Fruit fly (Drosophila melanogaster) whole organism, prepupa: ENCODE measurements around the gene pip.
A peak's percentile ranks its signal among the peaks of the same experiment; 100 is the strongest.

Source experiments
- Blimp-1 ChIP-seq: fragments of 200-800 bp; sonication (Bioruptor generic); optimal IDR thresholded peaks from 3 replicates; lab custom pipeline; 2017; ENCODE audit warnings: missing biosample characterization, missing genetic modification characterization, mild to moderate bottlenecking, moderate library complexity, missing genetic modification reagents
- CG10669 ChIP-seq: fragments of 200-800 bp; sonication (Bioruptor generic); optimal IDR thresholded peaks from 3 replicates; lab custom pipeline; 2018; ENCODE audit warnings: missing biosample characterization, mild to moderate bottlenecking, missing genetic modification characterization, moderate library complexity
- CG11902 ChIP-seq: fragments of 200-800 bp; sonication (Bioruptor generic); optimal IDR thresholded peaks from 3 replicates; lab custom pipeline; 2016; ENCODE audit warnings: missing biosample characterization, missing genetic modification characterization
- CG15336 ChIP-seq: fragments of 200-800 bp; sonication (Bioruptor generic); IDR thresholded peaks from 2 replicates; pipeline ENCODE4 v1.3.6; 2022; ENCODE audit warnings: missing biosample characterization, missing genetic modification characterization
- CG16779 ChIP-seq: fragments of 200-800 bp; sonication (Bioruptor generic); optimal IDR thresholded peaks from 3 replicates; lab custom pipeline; 2017; ENCODE audit warnings: missing biosample characterization, mild to moderate bottlenecking, missing genetic modification characterization
- CG3032 ChIP-seq: fragments of 200-800 bp; optimal IDR thresholded peaks from 2 replicates; lab custom pipeline; 2019; ENCODE audit warnings: missing biosample characterization, mild to moderate bottlenecking, missing genetic modification characterization, moderate library complexity
- CG34406 ChIP-seq: fragments of 200-800 bp; sonication (Bioruptor generic); optimal IDR thresholded peaks from 3 replicates; lab custom pipeline; 2016; ENCODE audit warnings: missing biosample characterization, missing genetic modification characterization
- CG3919 ChIP-seq: fragments of 200-800 bp; sonication (Bioruptor generic); optimal IDR thresholded peaks from 3 replicates; lab custom pipeline; 2016; ENCODE audit warnings: missing biosample characterization, missing genetic modification characterization
- CG4318 ChIP-seq: fragments of 200-800 bp; sonication (Bioruptor generic); optimal IDR thresholded peaks from 3 replicates; lab custom pipeline; 2017; ENCODE audit warnings: missing biosample characterization, mild to moderate bottlenecking, missing genetic modification characterization
- CG6276 ChIP-seq: fragments of 200-800 bp; sonication (Bioruptor generic); optimal IDR thresholded peaks from 2 replicates; lab custom pipeline; 2017; ENCODE audit warnings: missing biosample characterization, mild to moderate bottlenecking, missing genetic modification characterization
- CG6854 ChIP-seq: fragments of 200-800 bp; sonication (Bioruptor generic); optimal IDR thresholded peaks from 2 replicates; lab custom pipeline; 2017; ENCODE audit warnings: missing biosample characterization, mild to moderate bottlenecking, missing genetic modification characterization
- CG8119 ChIP-seq: fragments of 200-800 bp; sonication (Bioruptor generic); IDR thresholded peaks from 3 replicates; pipeline ENCODE4 v1.3.6; 2022; ENCODE audit warnings: missing biosample characterization, missing genetic modification characterization
- CG8319 ChIP-seq: fragments of 200-800 bp; sonication (Bioruptor generic); optimal IDR thresholded peaks from 3 replicates; lab custom pipeline; 2016; ENCODE audit warnings: missing biosample characterization, missing genetic modification characterization
- CG9139 ChIP-seq: fragments of 200-800 bp; sonication (Bioruptor generic); optimal IDR thresholded peaks from 3 replicates; lab custom pipeline; 2017; ENCODE audit warnings: missing biosample characterization, mild to moderate bottlenecking, missing genetic modification characterization
- Eip75B ChIP-seq: fragments of 200-800 bp; sonication (Bioruptor generic); optimal IDR thresholded peaks from 3 replicates; lab custom pipeline; 2016; ENCODE audit warnings: missing biosample characterization, missing genetic modification characterization
- Eip78C ChIP-seq: fragments of 200-800 bp; sonication (Bioruptor generic); peaks from one replicate; lab custom pipeline; 2016; ENCODE audit warnings: missing biosample characterization, missing genetic modification characterization
- Ets96B ChIP-seq: fragments of 200-800 bp; optimal IDR thresholded peaks from 2 replicates; lab custom pipeline; 2019; ENCODE audit warnings: missing biosample characterization, mild to moderate bottlenecking, missing genetic modification characterization, moderate library complexity
- Gug ChIP-seq: fragments of 200-800 bp; sonication (Bioruptor generic); IDR thresholded peaks from 2 replicates; pipeline ENCODE4 v1.3.6; 2022; ENCODE audit warnings: missing biosample characterization, missing genetic modification characterization
- Hr4 ChIP-seq: fragments of 200-800 bp; sonication (Bioruptor generic); optimal IDR thresholded peaks from 3 replicates; lab custom pipeline; 2016; ENCODE audit warnings: missing biosample characterization, missing genetic modification characterization
- Lpt ChIP-seq: fragments of 200-800 bp; sonication (Bioruptor generic); optimal IDR thresholded peaks from 3 replicates; lab custom pipeline; 2016; ENCODE audit warnings: missing biosample characterization, missing genetic modification characterization
- Met ChIP-seq: fragments of 200-800 bp; sonication (Bioruptor generic); optimal IDR thresholded peaks from 3 replicates; lab custom pipeline; 2016; ENCODE audit warnings: missing biosample characterization, missing genetic modification characterization
- OdsH ChIP-seq: fragments of 200-800 bp; sonication (Bioruptor generic); optimal IDR thresholded peaks from 3 replicates; lab custom pipeline; 2016; ENCODE audit warnings: missing biosample characterization, missing genetic modification characterization
- Smox ChIP-seq: fragments of 200-800 bp; sonication (Bioruptor generic); optimal IDR thresholded peaks from 3 replicates; lab custom pipeline; 2016; ENCODE audit warnings: missing biosample characterization, missing genetic modification characterization
- Sox14 ChIP-seq: fragments of 200-800 bp; sonication (Bioruptor generic); optimal IDR thresholded peaks from 3 replicates; lab custom pipeline; 2016; ENCODE audit warnings: missing biosample characterization, missing genetic modification characterization
- Sox15 ChIP-seq: fragments of 200-800 bp; sonication (Bioruptor generic); optimal IDR thresholded peaks from 3 replicates; lab custom pipeline; 2016; ENCODE audit warnings: missing biosample characterization, missing genetic modification characterization
- achi ChIP-seq: fragments of 200-800 bp; sonication (Bioruptor generic); optimal IDR thresholded peaks from 3 replicates; lab custom pipeline; 2016; ENCODE audit warnings: missing biosample characterization, missing genetic modification characterization
- dsx ChIP-seq: fragments of 200-800 bp; optimal IDR thresholded peaks from 3 replicates; lab custom pipeline; 2019; ENCODE audit warnings: missing biosample characterization, mild to moderate bottlenecking, missing genetic modification characterization, moderate library complexity; ENCODE audit not compliant: poor library complexity, severe bottlenecking
- eg ChIP-seq: fragments of 200-800 bp; sonication (Bioruptor generic); IDR thresholded peaks from 3 replicates; pipeline ENCODE4 v1.3.6; 2022; ENCODE audit warnings: missing biosample characterization, missing genetic modification characterization
- fd85E ChIP-seq: fragments of 200-800 bp; sonication (Bioruptor generic); optimal IDR thresholded peaks from 3 replicates; lab custom pipeline; 2016; ENCODE audit warnings: missing biosample characterization, missing genetic modification characterization
- fkh ChIP-seq: fragments of 200-800 bp; sonication (Bioruptor generic); optimal IDR thresholded peaks from 3 replicates; lab custom pipeline; 2017; ENCODE audit warnings: missing biosample characterization, mild to moderate bottlenecking, missing genetic modification characterization, moderate library complexity
- net ChIP-seq: fragments of 200-800 bp; sonication (Bioruptor generic); optimal IDR thresholded peaks from 3 replicates; lab custom pipeline; 2016; ENCODE audit warnings: missing biosample characterization, missing genetic modification characterization
- salr ChIP-seq, 2 experiments: fragments of 200-800 bp; sonication (Bioruptor generic); optimal IDR thresholded peaks; 3 replicates each; lab custom pipeline; 2016 to 2018; ENCODE audit warnings: missing biosample characterization in 2 of 2, missing genetic modification characterization in 2 of 2, mild to moderate bottlenecking in 1 of 2
- spab ChIP-seq: fragments of 200-800 bp; sonication (Bioruptor generic); optimal IDR thresholded peaks from 2 replicates; lab custom pipeline; 2017; ENCODE audit warnings: missing biosample characterization, mild to moderate bottlenecking, missing genetic modification characterization, missing genetic modification reagents
- svp ChIP-seq: fragments of 200-800 bp; sonication (Bioruptor generic); peaks from one replicate; lab custom pipeline; 2016; ENCODE audit warnings: missing biosample characterization, missing genetic modification characterization
- vri ChIP-seq: fragments of 200-800 bp; sonication (Bioruptor generic); optimal IDR thresholded peaks from 3 replicates; lab custom pipeline; 2016; ENCODE audit warnings: missing biosample characterization, mild to moderate bottlenecking, missing genetic modification characterization

pip gene

DNA sequence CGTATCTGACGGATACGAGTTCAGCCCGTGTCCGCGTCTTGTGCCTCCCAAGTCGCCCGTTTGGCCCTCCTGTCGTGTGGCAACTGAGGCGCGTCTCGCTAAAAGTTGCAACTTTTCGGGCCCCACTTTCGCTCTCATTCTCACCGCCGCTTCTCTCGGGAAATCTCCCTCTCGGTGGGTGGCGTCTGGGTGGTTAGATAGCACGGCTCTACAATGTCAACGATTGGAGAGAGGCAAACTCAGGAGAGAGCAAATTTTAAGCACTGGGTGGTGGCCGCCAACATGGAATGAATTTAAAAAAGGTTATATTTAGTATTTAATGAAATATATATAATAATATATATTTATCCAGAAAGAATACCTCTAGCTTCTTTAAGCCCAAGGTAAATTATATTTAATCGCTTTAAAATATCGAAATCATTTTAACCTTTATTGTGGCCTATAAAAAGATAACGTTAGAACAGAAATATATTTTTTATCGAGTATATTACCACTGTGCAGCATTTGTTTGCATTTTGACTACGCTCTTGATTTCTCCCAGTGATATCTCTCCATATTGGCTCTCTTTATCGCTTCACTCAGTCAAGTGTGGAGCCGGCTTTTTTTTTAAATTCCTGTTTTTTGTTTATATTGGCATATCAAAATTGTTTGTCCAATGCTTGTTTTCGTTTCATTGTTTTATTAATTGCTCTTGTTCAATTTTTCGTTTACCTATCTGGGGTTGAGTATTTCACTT lies 44.8 kb downstream of the pip start, which contains the start of gene Gbs-76A (continued):
- peak; percentile 79 for TF ChIP-seq Gug
- peak; percentile 94 for TF ChIP-seq CG15336 (GFP tag; lab: Robert Waterston, UW)
- TF ChIP-seq CG3919 (GFP tag; lab: Kevin White, UChicago) = peak; percentile 80
- TF ChIP-seq OdsH (GFP tag; lab: Kevin White, UChicago) = peak; percentile 81
- peak; percentile 63 for TF ChIP-seq CG9139
- peak; percentile 85 for TF ChIP-seq Lpt (GFP tag; lab: Kevin White, UChicago)
- peak; percentile 94 for TF ChIP-seq CG6276 (GFP tag; lab: Kevin White, UChicago)
- peak; percentile 87 for TF ChIP-seq achi (GFP tag; lab: Kevin White, UChicago)
- TF ChIP-seq fd85E = peak; percentile 52
- TF ChIP-seq CG4318 (GFP tag; lab: Kevin White, UChicago) = peak; percentile 88

DNA sequence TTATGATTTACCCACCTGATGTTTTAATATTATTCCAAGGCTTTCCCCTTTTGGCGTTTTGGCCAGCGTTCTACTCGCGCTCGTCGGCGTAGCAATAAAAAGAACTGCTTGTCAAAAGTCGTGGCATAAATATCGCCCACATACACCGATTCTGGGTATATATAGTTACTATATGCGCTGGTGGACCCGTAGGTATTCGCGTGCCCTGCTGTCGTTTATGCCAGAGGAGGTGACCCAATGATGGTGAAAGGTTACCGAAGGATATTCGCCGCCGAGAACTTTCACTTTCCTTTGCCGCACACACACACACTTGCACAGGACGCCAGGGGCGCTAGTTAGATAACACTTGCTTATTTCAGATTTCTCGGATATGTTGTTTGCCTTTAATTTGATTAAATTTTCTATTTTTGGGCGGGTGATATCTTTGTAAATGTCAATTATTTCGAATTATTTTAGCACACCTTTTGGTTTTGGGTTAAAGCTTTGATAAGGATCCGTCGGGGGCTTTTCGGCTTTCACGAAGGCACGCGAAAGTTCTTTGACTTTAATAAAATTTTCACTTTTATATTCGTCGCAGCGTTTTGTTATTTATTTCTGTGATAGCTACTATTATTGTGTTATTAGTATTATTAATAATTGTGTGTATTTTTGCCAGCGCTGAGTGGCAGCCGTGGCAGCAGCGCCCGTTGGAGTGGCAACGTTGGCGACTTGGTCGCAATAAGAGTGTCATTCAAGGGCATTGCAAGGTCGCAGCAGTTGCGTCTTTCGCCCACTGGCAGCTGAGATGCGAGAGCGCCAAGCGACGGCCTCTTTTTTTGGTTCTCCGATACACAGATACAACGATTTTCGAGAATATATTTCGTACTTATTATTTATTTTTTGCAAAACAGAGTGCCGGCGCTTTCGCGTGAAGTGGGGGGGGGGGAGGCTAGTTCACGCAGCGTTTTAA lies 45.7 kb downstream of the pip start:
- TF ChIP-seq Blimp-1 (GFP tag; lab: Kevin White, UChicago) = peak; percentile 53
- no peak for TF ChIP-seq spab (GFP tag; lab: Kevin White, UChicago)
- no peak for TF ChIP-seq CG8119
- TF ChIP-seq eg = no peak
- TF ChIP-seq CG16779 (tag; lab: Kevin White, UChicago) = no peak
- TF ChIP-seq net (GFP tag; lab: Kevin White, UChicago) = no peak
- TF ChIP-seq Hr4 (GFP tag; lab: Kevin White, UChicago) = no peak
- TF ChIP-seq CG6854 (GFP tag; lab: Kevin White, UChicago) = no peak
- no peak for TF ChIP-seq CG15336 (GFP tag; lab: Robert Waterston, UW)
- TF ChIP-seq Ets96B = no peak
- peak; percentile 0 for TF ChIP-seq Eip75B (GFP tag; lab: Kevin White, UChicago)
- TF ChIP-seq salr (GFP tag; optimal IDR thresholded peaks at IDR 0.05; lab: Kevin White, UChicago) = no peak
- no peak for TF ChIP-seq CG10669 (GFP tag; lab: Kevin White, UChicago)
- no peak for TF ChIP-seq Lpt (GFP tag; lab: Kevin White, UChicago)
- TF ChIP-seq Sox15 (GFP tag; lab: Kevin White, UChicago) = no peak
- TF ChIP-seq CG3032 (tag; lab: Kevin White, UChicago) = no peak
- no peak for TF ChIP-seq CG34406 (GFP tag; lab: Kevin White, UChicago)
- no peak for TF ChIP-seq fkh
- no peak for TF ChIP-seq Sox14 (GFP tag; lab: Kevin White, UChicago)
- TF ChIP-seq CG8319 (GFP tag; lab: Kevin White, UChicago) = no peak
- TF ChIP-seq fd85E = no peak
- TF ChIP-seq Eip78C = peak; percentile 57
- TF ChIP-seq Smox (GFP tag; lab: Kevin White, UChicago) = no peak
- no peak for TF ChIP-seq CG11902 (GFP tag; lab: Kevin White, UChicago)
- TF ChIP-seq svp (GFP tag; lab: Kevin White, UChicago) = peak; percentile 71

DNA sequence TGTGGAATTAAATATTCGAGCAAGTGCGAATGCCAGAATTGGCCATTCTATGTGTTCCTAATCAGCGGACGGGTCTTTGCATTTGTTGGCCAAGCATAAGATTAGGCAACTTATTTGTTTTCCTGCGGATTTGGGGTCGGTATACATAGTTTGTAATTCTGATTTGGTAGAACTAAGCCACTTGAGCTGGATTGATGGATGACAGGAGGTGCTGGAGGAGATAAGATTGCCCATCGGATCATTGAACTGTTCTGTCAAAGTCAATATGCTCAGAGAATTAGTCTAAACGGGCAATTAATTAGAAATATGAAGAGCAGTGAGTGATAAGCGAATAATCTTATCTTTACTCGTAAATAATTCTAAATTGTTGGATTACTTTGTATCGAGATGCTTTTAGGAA lies 48.0 kb downstream of the pip start:
- TF ChIP-seq svp (GFP tag; lab: Kevin White, UChicago) (peak; percentile 52), Met (GFP tag; lab: Kevin White, UChicago) (no peak)

DNA sequence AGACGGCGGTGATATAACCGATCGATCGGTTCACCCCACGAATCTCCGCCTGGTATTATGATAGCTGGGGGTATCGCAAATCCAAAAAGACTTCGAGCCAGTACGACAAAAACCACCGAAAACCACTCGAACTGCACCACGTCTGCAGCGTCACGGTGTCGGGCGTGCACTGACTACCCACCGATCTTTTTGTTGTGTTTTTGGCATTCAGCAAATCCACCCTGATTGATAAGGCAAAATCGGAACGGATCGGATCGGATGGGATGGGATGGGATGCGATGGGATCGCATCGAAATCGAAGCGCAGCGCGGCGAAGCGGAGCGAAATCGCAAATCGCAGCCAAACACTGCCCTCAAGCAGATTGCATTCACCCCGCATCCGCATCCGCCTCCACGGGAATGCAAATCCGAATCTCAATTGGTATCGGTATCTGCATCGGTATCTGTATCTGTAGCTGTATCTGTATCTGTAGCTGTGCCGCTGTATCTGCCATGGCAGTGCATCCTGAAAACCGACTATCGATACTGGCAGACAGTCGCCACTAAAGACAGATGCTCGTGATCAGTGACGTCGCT lies 48.9 kb downstream of the pip start:
- TF ChIP-seq dsx (GFP tag; lab: Kevin White, UChicago) (no peak), svp (GFP tag; lab: Kevin White, UChicago) (peak; percentile 97), vri (GFP tag; lab: Kevin White, UChicago) (peak; percentile 40)
